Fruit fly (Drosophila melanogaster): ENCODE results near the gene CG45413.

Gene CG45413

dm6 chr3L:6955254-6956229 is 23.8 kb upstream of the CG45413 start, which contains the start of the genes CG10077 and CG9948 (continued):
- peak; percentile 85 for TF ChIP-seq fd3F (GFP tag; optimal IDR thresholded peaks at IDR 0.05)
- TF ChIP-seq sisA (GFP tag; IDR thresholded peaks at IDR 0.05), result peak; percentile 93
- peak; percentile 91 for TF ChIP-seq nmo (GFP tag; optimal IDR thresholded peaks at IDR 0.05)
- peak; percentile 88 for TF ChIP-seq H15 (GFP tag; IDR thresholded peaks at IDR 0.05)
- TF ChIP-seq CG2712 (tag; optimal IDR thresholded peaks at IDR 0.05), result peak; percentile 92
- TF ChIP-seq CG10147 (GFP tag; optimal IDR thresholded peaks at IDR 0.05), result peak; percentile 86
- TF ChIP-seq NK7.1 (GFP tag; optimal IDR thresholded peaks at IDR 0.05), result no peak
- TF ChIP-seq CG12236 (GFP tag; optimal IDR thresholded peaks at IDR 0.05), result peak; percentile 33
- TF ChIP-seq CG31224 (GFP tag; IDR thresholded peaks at IDR 0.05), result peak; percentile 63
- no peak; the same call in 2 of the 3 replicates for TF ChIP-seq zen2 (GFP tag; IDR thresholded peaks at IDR 0.05; ENCODE audit: partially characterized antibody)
- TF ChIP-seq Sox100B (GFP tag; optimal IDR thresholded peaks at IDR 0.05), result peak; percentile 79
- TF ChIP-seq CG10654 (GFP tag; optimal IDR thresholded peaks at IDR 0.05), result peak; percentile 79
- TF ChIP-seq CG17186 (GFP tag; optimal IDR thresholded peaks at IDR 0.05), result peak; percentile 25
- TF ChIP-seq Abd-B (GFP tag; optimal IDR thresholded peaks at IDR 0.05), result peak; percentile 87
- peak; percentile 93 for TF ChIP-seq dysf (GFP tag; IDR thresholded peaks at IDR 0.05)
- TF ChIP-seq sens (GFP tag), result peak; percentile 96
- TF ChIP-seq Spps (tag; optimal IDR thresholded peaks at IDR 0.05), result peak; percentile 78
- no peak for TF ChIP-seq ftz-f1 (GFP tag; optimal IDR thresholded peaks at IDR 0.05)
- TF ChIP-seq bsh (GFP tag; optimal IDR thresholded peaks at IDR 0.05), result peak; percentile 73 to 94
- TF ChIP-seq vfl (GFP tag; optimal IDR thresholded peaks at IDR 0.05), result peak; percentile 66
- TF ChIP-seq caup (GFP tag; optimal IDR thresholded peaks at IDR 0.05; ENCODE audit: severe bottlenecking), result peak; percentile 82
- no peak for TF ChIP-seq CG1832 (GFP tag; optimal IDR thresholded peaks at IDR 0.05)
- TF ChIP-seq wdn (GFP tag; IDR thresholded peaks at IDR 0.05), result peak; percentile 86
- peak; percentile 68 for TF ChIP-seq gt (GFP tag; IDR thresholded peaks at IDR 0.05)
- TF ChIP-seq CG13624 (GFP tag; optimal IDR thresholded peaks at IDR 0.05), result peak; percentile 47
- TF ChIP-seq CHES-1-like (GFP tag; optimal IDR thresholded peaks at IDR 0.05), result peak; percentile 32
- peak; percentile 73 for TF ChIP-seq bab2 (GFP tag; optimal IDR thresholded peaks at IDR 0.05)
- peak in 1 of 3 experiments; percentile 87 for TF ChIP-seq lola (GFP tag; optimal IDR thresholded peaks at IDR 0.05)
- peak; percentile 90 for TF ChIP-seq CG11085 (GFP tag; IDR thresholded peaks at IDR 0.05)
- TF ChIP-seq hkb (optimal IDR thresholded peaks at IDR 0.05), result no peak
- TF ChIP-seq hkb (GFP tag; IDR thresholded peaks at IDR 0.05), result peak; percentile 92
- TF ChIP-seq Med (GFP tag), result peak; percentile 90
- no peak for TF ChIP-seq lov (optimal IDR thresholded peaks at IDR 0.05)
- TF ChIP-seq lov (GFP tag; IDR thresholded peaks at IDR 0.05), result peak; percentile 46; the same call in 1 of the 3 replicates
- peak; percentile 56 for TF ChIP-seq Mad (GFP tag; optimal IDR thresholded peaks at IDR 0.05)
- peak; percentile 66 for TF ChIP-seq Gsc (GFP tag; IDR thresholded peaks at IDR 0.05)
- TF ChIP-seq CG15269 (tag; optimal IDR thresholded peaks at IDR 0.05), result peak; percentile 93
- no peak for TF ChIP-seq D (optimal IDR thresholded peaks at IDR 0.05)
- TF ChIP-seq D (GFP tag; optimal IDR thresholded peaks at IDR 0.05), result peak; percentile 76
- TF ChIP-seq Blimp-1 (GFP tag; optimal IDR thresholded peaks at IDR 0.05), result peak; percentile 85
- peak; percentile 69 for TF ChIP-seq klu (GFP tag; IDR thresholded peaks at IDR 0.05)
- peak; percentile 79 for TF ChIP-seq CG12071 (GFP tag; optimal IDR thresholded peaks at IDR 0.05)
- TF ChIP-seq CG7556 (GFP tag; optimal IDR thresholded peaks at IDR 0.05), result peak; percentile 84
- TF ChIP-seq Ets65A (GFP tag), result peak; percentile 87
- TF ChIP-seq CG9797 (GFP tag; optimal IDR thresholded peaks at IDR 0.05), result peak; percentile 45
- TF ChIP-seq chn (GFP tag; optimal IDR thresholded peaks at IDR 0.05), result peak; percentile 78
- TF ChIP-seq Chrac-16 (GFP tag; optimal IDR thresholded peaks at IDR 0.05), result peak; percentile 91
- TF ChIP-seq CG34422 (GFP tag; IDR thresholded peaks at IDR 0.05), result peak; percentile 94
- no peak for TF ChIP-seq abd-A (tag; optimal IDR thresholded peaks at IDR 0.05)

All from whole organism, embryonic.